Worm (Caenorhabditis elegans) whole organism, L3 larva: ENCODE data around the gene ZK666.8.
A peak's percentile ranks its signal among the peaks of the same experiment; 100 is the strongest.

ENCODE experiments used
- R02D3.7 ChIP-seq: fragments of 150-350 bp; optimal IDR thresholded peaks from 2 replicates; lab custom pipeline; 2014; ENCODE audit warnings: missing biosample characterization, missing genetic modification characterization
- ama-1 ChIP-seq: fragments of 150-350 bp; optimal IDR thresholded peaks from 2 replicates; lab custom pipeline; 2018
- ceh-16 ChIP-seq: sonication (generic microtip); optimal IDR thresholded peaks from 2 replicates; lab custom pipeline; 2017; ENCODE audit warnings: missing biosample characterization, missing genetic modification characterization
- ceh-28 ChIP-seq: fragments of 150-350 bp; optimal IDR thresholded peaks from 2 replicates; lab custom pipeline; 2014; ENCODE audit warnings: missing biosample characterization, missing genetic modification reagents, missing genetic modification characterization
- ceh-9 ChIP-seq: sonication (generic microtip); optimal IDR thresholded peaks from 2 replicates; lab custom pipeline; 2018; ENCODE audit warnings: missing biosample characterization, missing genetic modification characterization
- daf-12 ChIP-seq: fragments of 150-350 bp; optimal IDR thresholded peaks from 2 replicates; lab custom pipeline; 2014; ENCODE audit warnings: missing biosample characterization, missing genetic modification reagents, missing genetic modification characterization
- egl-5 ChIP-seq: fragments of 150-350 bp; optimal IDR thresholded peaks from 2 replicates; lab custom pipeline; 2017; ENCODE audit warnings: missing biosample characterization, missing genetic modification reagents, missing genetic modification characterization, inconsistent platforms
- elt-2 ChIP-seq: sonication (generic microtip); optimal IDR thresholded peaks from 2 replicates; lab custom pipeline; 2016; ENCODE audit warnings: missing genetic modification reagents, mild to moderate bottlenecking, missing genetic modification characterization, missing compliant biosample characterization
- fos-1 ChIP-seq: fragments of 150-350 bp; optimal IDR thresholded peaks from 2 replicates; lab custom pipeline; 2014; ENCODE audit warnings: missing biosample characterization, missing genetic modification characterization
- hmg-11 ChIP-seq: sonication (generic microtip); optimal IDR thresholded peaks from 2 replicates; lab custom pipeline; 2016; ENCODE audit warnings: missing genetic modification characterization, missing compliant biosample characterization
- jun-1 ChIP-seq: fragments of 150-350 bp; optimal IDR thresholded peaks from 2 replicates; lab custom pipeline; 2014; ENCODE audit warnings: missing biosample characterization, missing genetic modification reagents, missing genetic modification characterization
- lin-39 ChIP-seq: fragments of 150-350 bp; optimal IDR thresholded peaks from 2 replicates; lab custom pipeline; 2018; ENCODE audit warnings: missing biosample characterization, missing genetic modification reagents, missing genetic modification characterization
- lsy-12 ChIP-seq: sonication (generic microtip); optimal IDR thresholded peaks from 2 replicates; lab custom pipeline; 2016; ENCODE audit warnings: mild to moderate bottlenecking, missing genetic modification characterization, missing compliant biosample characterization
- mdl-1 ChIP-seq: fragments of 150-350 bp; optimal IDR thresholded peaks from 2 replicates; lab custom pipeline; 2014; ENCODE audit warnings: missing biosample characterization, missing genetic modification characterization
- mml-1 ChIP-seq: fragments of 150-350 bp; sonication (generic microtip); optimal IDR thresholded peaks from 3 replicates; lab custom pipeline; 2014; ENCODE audit warnings: missing biosample characterization, missing genetic modification characterization
- nfya-1 ChIP-seq: sonication (generic microtip); optimal IDR thresholded peaks from 2 replicates; lab custom pipeline; 2017; ENCODE audit warnings: missing genetic modification characterization, mild to moderate bottlenecking, missing compliant biosample characterization, antibody characterized with exemption, moderate library complexity; ENCODE audit not compliant: insufficient read depth
- nhr-11 ChIP-seq: fragments of 150-350 bp; optimal IDR thresholded peaks from 2 replicates; lab custom pipeline; 2014; ENCODE audit warnings: missing biosample characterization, missing genetic modification characterization
- nhr-12 ChIP-seq: fragments of 150-350 bp; optimal IDR thresholded peaks from 2 replicates; lab custom pipeline; 2014; ENCODE audit warnings: missing biosample characterization, missing genetic modification characterization
- nhr-23 ChIP-seq: fragments of 150-350 bp; optimal IDR thresholded peaks from 2 replicates; lab custom pipeline; 2014; ENCODE audit warnings: missing biosample characterization, missing genetic modification reagents, missing genetic modification characterization
- nhr-28 ChIP-seq: fragments of 150-350 bp; optimal IDR thresholded peaks from 2 replicates; lab custom pipeline; 2014; ENCODE audit warnings: missing biosample characterization, missing genetic modification characterization
- nhr-43 ChIP-seq: sonication (generic microtip); optimal IDR thresholded peaks from 2 replicates; lab custom pipeline; 2016; ENCODE audit warnings: mild to moderate bottlenecking, missing genetic modification characterization, missing compliant biosample characterization; ENCODE audit not compliant: poor library complexity, severe bottlenecking
- nhr-67 ChIP-seq: fragments of 150-350 bp; optimal IDR thresholded peaks from 2 replicates; lab custom pipeline; 2014; ENCODE audit warnings: missing biosample characterization, missing genetic modification characterization
- nhr-76 ChIP-seq: fragments of 150-350 bp; sonication (generic microtip); optimal IDR thresholded peaks from 5 replicates; lab custom pipeline; 2014; ENCODE audit warnings: missing biosample characterization, missing genetic modification characterization
- nhr-77 ChIP-seq: fragments of 150-350 bp; optimal IDR thresholded peaks from 2 replicates; lab custom pipeline; 2014; ENCODE audit warnings: missing biosample characterization, missing genetic modification characterization
- pha-4 ChIP-seq: fragments of 150-350 bp; optimal IDR thresholded peaks from 2 replicates; lab custom pipeline; 2014; ENCODE audit warnings: missing biosample characterization, missing genetic modification reagents, missing genetic modification characterization
- pqm-1 ChIP-seq: fragments of 150-350 bp; optimal IDR thresholded peaks from 2 replicates; lab custom pipeline; 2017; ENCODE audit warnings: missing biosample characterization, missing genetic modification characterization, inconsistent platforms
- skn-1 ChIP-seq: fragments of 150-350 bp; optimal IDR thresholded peaks from 2 replicates; lab custom pipeline; 2014; ENCODE audit warnings: missing biosample characterization, missing genetic modification characterization
- snpc-4 ChIP-seq: fragments of 150-350 bp; optimal IDR thresholded peaks from 2 replicates; lab custom pipeline; 2014; ENCODE audit warnings: missing biosample characterization, missing genetic modification characterization
- tbx-2 ChIP-seq: sonication (generic microtip); optimal IDR thresholded peaks from 2 replicates; lab custom pipeline; 2016; ENCODE audit warnings: mild to moderate bottlenecking, missing genetic modification characterization, missing compliant biosample characterization
- unc-39 ChIP-seq: sonication (generic microtip); optimal IDR thresholded peaks from 4 replicates; lab custom pipeline; 2017; ENCODE audit warnings: missing biosample characterization, missing genetic modification characterization
- unc-62 ChIP-seq: fragments of 150-350 bp; sonication (generic microtip); optimal IDR thresholded peaks from 4 replicates; lab custom pipeline; 2014; ENCODE audit warnings: missing biosample characterization, missing genetic modification reagents, missing genetic modification characterization
- zag-1 ChIP-seq: fragments of 150-350 bp; optimal IDR thresholded peaks from 2 replicates; lab custom pipeline; 2014; ENCODE audit warnings: missing biosample characterization, missing genetic modification characterization
- ztf-11 ChIP-seq: fragments of 150-350 bp; optimal IDR thresholded peaks from 2 replicates; lab custom pipeline; 2014; ENCODE audit warnings: missing biosample characterization, missing genetic modification characterization
- ztf-4 ChIP-seq: fragments of 150-350 bp; optimal IDR thresholded peaks from 2 replicates; lab custom pipeline; 2014; ENCODE audit warnings: missing biosample characterization, missing genetic modification characterization

ZK666.8 gene

DNA sequence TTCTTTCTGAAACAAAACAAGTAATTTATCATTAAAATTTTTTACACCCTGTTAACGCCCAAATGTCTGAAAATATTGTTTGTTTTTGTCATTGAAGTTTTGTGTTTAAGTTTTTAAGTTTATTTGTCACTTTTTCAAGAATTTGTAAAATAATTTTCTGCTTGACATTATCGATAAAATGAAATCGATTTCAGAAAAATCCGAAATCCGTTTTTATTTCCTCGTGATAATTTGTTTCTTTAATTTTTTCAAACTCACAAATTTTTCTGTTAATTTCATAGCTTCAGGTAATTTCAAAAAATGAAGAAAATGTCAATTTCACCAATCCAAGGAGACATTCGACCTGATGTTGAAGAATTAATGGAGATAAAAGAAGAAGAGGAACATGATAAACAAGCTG lies 3.0 kb upstream of the ZK666.8 start, which contains the start of gene ZK666.12:
Gene ZK666.12 (plus strand): TSS at position 301 of the 400 bp plus-strand sequence.
- TF ChIP-seq ceh-9 (tag; lab: Kevin White, UChicago) (no peak), ztf-11 (no peak), egl-5 (no peak), nhr-11 (tag; lab: Kevin White, UChicago) (no peak), mdl-1 (tag; lab: Kevin White, UChicago) (no peak), pqm-1 (no peak), ama-1 (lab: Kevin White, UChicago) (no peak), unc-62 (GFP tag; lab: Kevin White, UChicago) (no peak), tbx-2 (tag; lab: Kevin White, UChicago) (no peak), daf-12 (tag; lab: Kevin White, UChicago) (no peak), nhr-67 (tag; lab: Kevin White, UChicago) (no peak)
- TF ChIP-seq, all 47 proteins: peak for 0

ce11 chrII:10494467-10494866 lies 1.5 kb upstream of the ZK666.8 start, which contains the start of gene ZK666.14:
TSS of gene ZK666.14 (plus strand) at chrII:10494767.
- TF ChIP-seq nhr-28, result no peak
- no peak for TF ChIP-seq elt-2 (tag; lab: Kevin White, UChicago)
- TF ChIP-seq lsy-12, result no peak
- TF ChIP-seq unc-39 (tag; lab: Kevin White, UChicago), result no peak
- TF ChIP-seq ceh-9 (tag; lab: Kevin White, UChicago), result no peak
- TF ChIP-seq nhr-43 (tag; lab: Kevin White, UChicago), result no peak
- TF ChIP-seq skn-1 (tag; lab: Kevin White, UChicago), result no peak
- TF ChIP-seq ztf-4 (tag; lab: Kevin White, UChicago), result no peak
- TF ChIP-seq ceh-16 (tag; lab: Kevin White, UChicago), result no peak
- no peak for TF ChIP-seq nhr-23 (tag; lab: Kevin White, UChicago)
- TF ChIP-seq nhr-67 (tag; lab: Kevin White, UChicago), result no peak
- TF ChIP-seq egl-5, result no peak

ce11 chrII:10490329-10490728 lies 2.6 kb downstream of the ZK666.8 start, which contains the start of gene clec-61:
TSS of gene clec-61 (minus strand) at chrII:10490537.
- TF ChIP-seq lsy-12, result no peak
- no peak for TF ChIP-seq skn-1 (tag; lab: Kevin White, UChicago)
- TF ChIP-seq ama-1 (lab: Kevin White, UChicago), result no peak
- TF ChIP-seq nfya-1 (tag; lab: Kevin White, UChicago), result no peak
- no peak for TF ChIP-seq zag-1 (tag; lab: Kevin White, UChicago)
- no peak for TF ChIP-seq nhr-77
- no peak for TF ChIP-seq pha-4 (tag; lab: Kevin White, UChicago)
- no peak for TF ChIP-seq ztf-11
- TF ChIP-seq ceh-28 (tag; lab: Kevin White, UChicago), result no peak

DNA sequence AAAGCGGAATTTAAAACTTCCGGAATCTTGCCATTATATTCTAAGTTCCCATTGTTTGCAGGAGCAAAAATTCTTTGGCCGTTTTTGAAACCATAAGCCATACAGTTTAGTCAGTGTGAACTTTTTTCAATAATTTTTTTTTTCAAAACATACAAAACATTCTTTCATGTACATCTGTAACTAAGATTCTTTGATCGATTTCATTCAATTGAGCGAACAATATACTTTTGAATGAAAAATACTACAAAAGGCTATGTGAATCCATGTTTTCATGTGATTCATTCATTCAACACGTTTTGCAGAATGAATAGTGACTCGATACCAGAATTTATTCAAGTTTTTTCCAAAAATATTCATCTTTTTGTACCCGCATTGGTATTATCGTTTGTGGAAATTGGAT lies 6.2 kb downstream of the ZK666.8 start, which contains the start of gene ZK666.15:
Gene ZK666.15 (plus strand): TSS at position 301 of the 400 bp plus-strand sequence.
- no peak for TF ChIP-seq lin-39 (tag; lab: Kevin White, UChicago)
- TF ChIP-seq snpc-4, result no peak
- no peak for TF ChIP-seq tbx-2 (tag; lab: Kevin White, UChicago)
- TF ChIP-seq nhr-23 (tag; lab: Kevin White, UChicago), result no peak
- TF ChIP-seq ama-1 (lab: Kevin White, UChicago), result no peak
- no peak for TF ChIP-seq nhr-12
- TF ChIP-seq egl-5, result no peak
- no peak for TF ChIP-seq hmg-11
- no peak for TF ChIP-seq ztf-4 (tag; lab: Kevin White, UChicago)
- TF ChIP-seq R02D3.7, result no peak
- no peak for TF ChIP-seq nfya-1 (tag; lab: Kevin White, UChicago)
- TF ChIP-seq zag-1 (tag; lab: Kevin White, UChicago), result no peak
- TF ChIP-seq elt-2 (tag; lab: Kevin White, UChicago), result no peak
- TF ChIP-seq mml-1 (tag; lab: Kevin White, UChicago), result no peak
- TF ChIP-seq ztf-11, result no peak
- no peak for TF ChIP-seq unc-62 (GFP tag; lab: Kevin White, UChicago)
- no peak for TF ChIP-seq pqm-1
- TF ChIP-seq fos-1 (tag; lab: Kevin White, UChicago), result no peak

DNA sequence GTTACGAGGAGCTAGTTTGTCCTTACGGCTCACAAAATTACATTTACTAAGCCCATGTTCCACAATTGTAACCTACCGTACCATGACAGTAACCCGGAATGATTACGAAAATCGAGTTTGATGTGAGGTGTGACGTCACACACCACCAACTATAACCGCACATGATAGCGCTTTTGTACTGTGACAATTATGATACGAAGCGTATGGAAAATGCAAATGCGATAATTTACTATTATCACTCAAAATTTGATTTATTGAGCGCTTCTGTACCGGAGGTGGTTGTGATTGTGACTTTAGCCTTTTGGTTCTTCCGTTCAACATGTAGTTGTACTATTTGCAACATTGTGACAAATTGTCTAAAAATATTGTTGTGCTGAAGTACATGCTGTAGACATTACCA lies 7.3 kb downstream of the ZK666.8 start:
- TF ChIP-seq jun-1 (tag; lab: Kevin White, UChicago) (peak; percentile 70), ceh-9 (tag; lab: Kevin White, UChicago) (no peak), elt-2 (tag; lab: Kevin White, UChicago) (peak; percentile 84), nhr-28 (no peak), pqm-1 (peak; percentile 87), nhr-76 (tag; lab: Kevin White, UChicago) (no peak), ceh-28 (tag; lab: Kevin White, UChicago) (no peak)
- TF ChIP-seq, all 47 proteins: peak for 3
